Worm (Caenorhabditis elegans): Measurements from ENCODE around the gene irld-45.

The irld-45 gene

DNA sequence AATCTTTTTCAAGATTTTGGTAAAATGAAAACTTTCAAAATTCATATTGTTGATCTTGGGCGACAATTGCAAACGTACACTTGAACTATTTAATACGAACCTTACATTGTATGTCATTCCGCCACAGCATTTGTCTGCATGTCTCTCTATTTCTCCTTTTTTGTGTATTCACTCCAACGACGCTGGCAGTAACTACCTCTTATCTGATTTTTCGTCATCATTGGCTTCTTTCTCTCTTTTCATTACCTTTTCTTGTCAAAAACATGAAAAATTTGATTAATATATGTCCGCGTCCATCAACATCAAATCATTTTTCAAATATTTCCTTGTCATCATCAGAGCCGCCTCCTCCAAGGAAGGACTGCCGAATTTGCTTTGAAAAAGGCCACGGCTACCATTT, 38.0 kb upstream of the irld-45 start, which contains the start of gene nhr-177 (continued):
- TF ChIP-seq cey-2 (tag; optimal IDR thresholded peaks at IDR 0.05; ENCODE audit: borderline replicate concordance, insufficient read depth) (no peak), F10B5.3 (tag; optimal IDR thresholded peaks at IDR 0.05) (no peak), dmd-9 (GFP tag; IDR thresholded peaks at IDR 0.05) (no peak), lin-15B (tag; optimal IDR thresholded peaks at IDR 0.05) (no peak), hlh-11 (tag; optimal IDR thresholded peaks at IDR 0.05) (peak; percentile 51), Y48G9A.11 (GFP tag; IDR thresholded peaks at IDR 0.05) (no peak), arid-1 (GFP tag; conservative IDR thresholded peaks at IDR 0.05) (no peak), ZK337.2 (GFP tag; IDR thresholded peaks at IDR 0.05) (no peak), aha-1 (tag) (peak; percentile 5), skn-1 (tag; optimal IDR thresholded peaks at IDR 0.05) (no peak), lin-1 (GFP tag; IDR thresholded peaks at IDR 0.05) (no peak), ceh-20 (GFP tag; IDR thresholded peaks at IDR 0.05) (no peak), mdl-1 (tag; optimal IDR thresholded peaks at IDR 0.05) (no peak), Y75B8A.6 (GFP tag; IDR thresholded peaks at IDR 0.05) (no peak), pqm-1 (tag; optimal IDR thresholded peaks at IDR 0.05) (peak; percentile 53), fos-1 (tag; optimal IDR thresholded peaks at IDR 0.05) (no peak), zip-2 (tag; optimal IDR thresholded peaks at IDR 0.05) (no peak), T20F7.1 (GFP tag; optimal IDR thresholded peaks at IDR 0.05) (no peak), lin-13 (GFP tag; optimal IDR thresholded peaks at IDR 0.05) (no peak), mxl-2 (GFP tag; conservative IDR thresholded peaks at IDR 0.05) (no peak), nhr-76 (tag; optimal IDR thresholded peaks at IDR 0.05) (no peak), lsy-2 (tag; optimal IDR thresholded peaks at IDR 0.05) (no peak), snpc-4 (tag; optimal IDR thresholded peaks at IDR 0.05) (no peak), duxl-1 (tag; optimal IDR thresholded peaks at IDR 0.05; ENCODE audit: poor library complexity) (no peak), php-3 (GFP tag; IDR thresholded peaks at IDR 0.05) (peak; percentile 56; the same call in 1 of the 2 replicates), dve-1 (tag; optimal IDR thresholded peaks at IDR 0.05; ENCODE audit: insufficient read depth) (peak; percentile 65), jun-1 (tag; optimal IDR thresholded peaks at IDR 0.05) (no peak), mxl-3 (GFP tag; optimal IDR thresholded peaks at IDR 0.05) (peak; percentile 15), lin-39 (tag; optimal IDR thresholded peaks at IDR 0.05) (no peak), egl-27 (tag; optimal IDR thresholded peaks at IDR 0.05) (no peak), daf-12 (tag; optimal IDR thresholded peaks at IDR 0.05) (no peak), attf-4 (tag; optimal IDR thresholded peaks at IDR 0.05) (no peak), D1046.2 (GFP tag; IDR thresholded peaks at IDR 0.05) (no peak), madf-9 (GFP tag; conservative IDR thresholded peaks at IDR 0.05) (no peak), zip-11 (GFP tag; IDR thresholded peaks at IDR 0.05) (no peak), ces-1 (GFP tag; optimal IDR thresholded peaks at IDR 0.05) (no peak), dmd-8 (GFP tag; IDR thresholded peaks at IDR 0.05) (no peak), nhr-111 (GFP tag; optimal IDR thresholded peaks at IDR 0.05) (no peak), lin-29 (GFP tag; IDR thresholded peaks at IDR 0.05) (no peak), fkh-10 (GFP tag; optimal IDR thresholded peaks at IDR 0.05) (no peak), hif-1 (tag; optimal IDR thresholded peaks at IDR 0.05) (no peak), zfp-3 (GFP tag; conservative IDR thresholded peaks at IDR 0.05) (no peak), ztf-7 (tag; optimal IDR thresholded peaks at IDR 0.05) (no peak), zfp-2 (tag; optimal IDR thresholded peaks at IDR 0.05) (no peak), nhr-28 (tag; optimal IDR thresholded peaks at IDR 0.05) (peak; percentile 89), ceh-44 (GFP tag; IDR thresholded peaks at IDR 0.05) (no peak), zag-1 (tag; optimal IDR thresholded peaks at IDR 0.05) (no peak), tra-1 (GFP tag; IDR thresholded peaks at IDR 0.05) (no peak)

All from whole organism, L4 larva.